Worm (Caenorhabditis elegans): ENCODE results near the gene rpl-12.
A peak's percentile ranks its signal among the peaks of the same experiment; 100 is the strongest.

The rpl-12 gene

ce11 chrIV:13253841-13254240 lies 13.4 kb upstream of the rpl-12 start, which contains the start of gene ttr-45 (continued):
- TF ChIP-seq lin-39 (tag; optimal IDR thresholded peaks at IDR 0.05), result no peak
- TF ChIP-seq gei-8 (GFP tag; optimal IDR thresholded peaks at IDR 0.05), result no peak
- peak; percentile 93 for TF ChIP-seq nhr-28 (tag; optimal IDR thresholded peaks at IDR 0.05)
- no peak for TF ChIP-seq arid-1 (GFP tag; conservative IDR thresholded peaks at IDR 0.05)
- TF ChIP-seq daf-12 (tag; optimal IDR thresholded peaks at IDR 0.05), result no peak
- no peak for TF ChIP-seq ceh-62 (tag; optimal IDR thresholded peaks at IDR 0.05)
- peak; percentile 83 to 91 for TF ChIP-seq unc-62 (GFP tag; optimal IDR thresholded peaks at IDR 0.05 in 1 of 2)
- TF ChIP-seq unc-62 (tag; optimal IDR thresholded peaks at IDR 0.05), result no peak
- TF ChIP-seq duxl-1 (tag; optimal IDR thresholded peaks at IDR 0.05; ENCODE audit: poor library complexity), result no peak
- TF ChIP-seq ceh-32 (tag; optimal IDR thresholded peaks at IDR 0.05; ENCODE audit: poor library complexity), result no peak
- no peak for TF ChIP-seq ceh-44 (GFP tag; IDR thresholded peaks at IDR 0.05)
- no peak for TF ChIP-seq daf-19 (GFP tag; conservative IDR thresholded peaks at IDR 0.05)
- TF ChIP-seq cey-2 (tag; optimal IDR thresholded peaks at IDR 0.05; ENCODE audit: borderline replicate concordance, insufficient read depth), result no peak
- TF ChIP-seq T26A8.4 (GFP tag; IDR thresholded peaks at IDR 0.05), result no peak
- no peak for TF ChIP-seq madf-5 (GFP tag; IDR thresholded peaks at IDR 0.05)
- TF ChIP-seq tag-97 (GFP tag; IDR thresholded peaks at IDR 0.05), result no peak
- TF ChIP-seq zfp-2 (tag; optimal IDR thresholded peaks at IDR 0.05), result no peak
- no peak for TF ChIP-seq dpl-1 (GFP tag; optimal IDR thresholded peaks at IDR 0.05)
- no peak for TF ChIP-seq nhr-25 (tag; optimal IDR thresholded peaks at IDR 0.05; ENCODE audit: borderline replicate concordance, insufficient read depth)
- no peak for TF ChIP-seq ZK337.2 (GFP tag; IDR thresholded peaks at IDR 0.05)
- TF ChIP-seq nhr-48 (tag; optimal IDR thresholded peaks at IDR 0.05), result peak; percentile 73
- TF ChIP-seq tra-1 (GFP tag; IDR thresholded peaks at IDR 0.05), result peak; percentile 89
- no peak for TF ChIP-seq nhr-41 (GFP tag; IDR thresholded peaks at IDR 0.05)
- no peak for TF ChIP-seq ama-1 (optimal IDR thresholded peaks at IDR 0.05)
- TF ChIP-seq ctbp-1 (GFP tag; IDR thresholded peaks at IDR 0.05), result no peak
- no peak for TF ChIP-seq aly-2 (tag; optimal IDR thresholded peaks at IDR 0.05)
- no peak for TF ChIP-seq dmd-9 (GFP tag; IDR thresholded peaks at IDR 0.05)
- peak; percentile 38 for TF ChIP-seq T20F7.1 (GFP tag; optimal IDR thresholded peaks at IDR 0.05)
- TF ChIP-seq F10B5.3 (tag; optimal IDR thresholded peaks at IDR 0.05), result no peak
- TF ChIP-seq F37D6.2 (tag; optimal IDR thresholded peaks at IDR 0.05), result no peak
- no peak for TF ChIP-seq egl-27 (tag; optimal IDR thresholded peaks at IDR 0.05)
- no peak for TF ChIP-seq egl-43 (GFP tag; IDR thresholded peaks at IDR 0.05)
- peak; percentile 52 for TF ChIP-seq ztf-7 (tag; optimal IDR thresholded peaks at IDR 0.05)
- TF ChIP-seq sdz-12 (GFP tag; optimal IDR thresholded peaks at IDR 0.05), result no peak
- no peak for TF ChIP-seq ztf-11 (tag; optimal IDR thresholded peaks at IDR 0.05)
- 0 out of 2 replicates have a peak, but pooled peaks have one; percentile 39 for TF ChIP-seq saeg-2 (GFP tag; IDR thresholded peaks at IDR 0.05)
- TF ChIP-seq snpc-4 (tag; optimal IDR thresholded peaks at IDR 0.05), result no peak
- peak; percentile 38 for TF ChIP-seq lin-38 (GFP tag; IDR thresholded peaks at IDR 0.05)
- TF ChIP-seq unc-39 (tag; optimal IDR thresholded peaks at IDR 0.05), result no peak
- TF ChIP-seq jun-1 (tag; optimal IDR thresholded peaks at IDR 0.05), result peak; percentile 34
- TF ChIP-seq hlh-11 (tag; optimal IDR thresholded peaks at IDR 0.05), result peak; percentile 94
- TF ChIP-seq mdt-29 (GFP tag; IDR thresholded peaks at IDR 0.05), result peak; percentile 46; the same call in 1 of the 2 replicates
- peak; percentile 1 for TF ChIP-seq mes-2 (tag; optimal IDR thresholded peaks at IDR 0.05; ENCODE audit: poor library complexity, severe bottlenecking)
- TF ChIP-seq fos-1 (tag; optimal IDR thresholded peaks at IDR 0.05), result no peak
- no peak for TF ChIP-seq attf-4 (tag; optimal IDR thresholded peaks at IDR 0.05)
- no peak for TF ChIP-seq lim-7 (GFP tag; IDR thresholded peaks at IDR 0.05)
- no peak for TF ChIP-seq spr-1 (tag; optimal IDR thresholded peaks at IDR 0.05)
- peak in 1 of 2 experiments; percentile 43 for TF ChIP-seq hif-1 (tag; optimal IDR thresholded peaks at IDR 0.05)
- TF ChIP-seq lir-3 (tag; optimal IDR thresholded peaks at IDR 0.05), result no peak
- no peak for TF ChIP-seq lin-15B (tag; optimal IDR thresholded peaks at IDR 0.05)
- peak; percentile 88 for TF ChIP-seq nhr-77 (tag; optimal IDR thresholded peaks at IDR 0.05)
- TF ChIP-seq rbr-2 (tag; optimal IDR thresholded peaks at IDR 0.05), result no peak
- no peak for TF ChIP-seq aha-1 (tag)

All from whole organism, L4 larva.